Worm (Caenorhabditis elegans) whole organism, young adult: ENCODE data around the gene F58F12.1.
A peak's percentile ranks its signal among the peaks of the same experiment; 100 is the strongest.

Experiments used
- F57A8.1 ChIP-seq: fragments of 200-800 bp; sonication (Bioruptor generic); optimal IDR thresholded peaks from 2 replicates; lab custom pipeline; 2018; ENCODE audit warnings: mild to moderate bottlenecking, missing genetic modification characterization, moderate library complexity, missing compliant biosample characterization
- Y56A3A.18 ChIP-seq: fragments of 200-800 bp; sonication (Bioruptor generic); IDR thresholded peaks from 2 replicates; pipeline ENCODE4 v1.3.6; 2022; ENCODE audit warnings: missing genetic modification reagents, missing genetic modification characterization, missing compliant biosample characterization
- Y95B8A.8 ChIP-seq: fragments of 200-800 bp; sonication (Bioruptor generic); IDR thresholded peaks from 2 replicates; pipeline ENCODE4 v1.3.6; 2022; ENCODE audit warnings: missing genetic modification reagents, missing genetic modification characterization, missing compliant biosample characterization
- akir-1 ChIP-seq: fragments of 200-800 bp; sonication (Bioruptor generic); optimal IDR thresholded peaks from 2 replicates; lab custom pipeline; 2018; ENCODE audit warnings: mild to moderate bottlenecking, missing genetic modification characterization, moderate library complexity, missing compliant biosample characterization
- aptf-2 ChIP-seq: fragments of 200-800 bp; sonication (Bioruptor generic); conservative IDR thresholded peaks from 2 replicates; pipeline ENCODE4 v1.3.6; 2022; ENCODE audit warnings: missing genetic modification reagents, missing genetic modification characterization, missing compliant biosample characterization
- athp-1 ChIP-seq: sonication (generic microtip); optimal IDR thresholded peaks from 2 replicates; lab custom pipeline; 2017; ENCODE audit warnings: mild to moderate bottlenecking, missing genetic modification characterization, missing compliant biosample characterization
- attf-5 ChIP-seq: fragments of 200-800 bp; sonication (Bioruptor generic); optimal IDR thresholded peaks from 2 replicates; lab custom pipeline; 2018; ENCODE audit warnings: mild to moderate bottlenecking, missing genetic modification characterization, missing compliant biosample characterization
- attf-6 ChIP-seq: fragments of 200-800 bp; sonication (Bioruptor generic); IDR thresholded peaks from 2 replicates; pipeline ENCODE4 v1.3.6; 2022; ENCODE audit warnings: missing genetic modification reagents, missing genetic modification characterization, missing compliant biosample characterization
- bed-1 ChIP-seq: fragments of 200-800 bp; sonication (Bioruptor generic); IDR thresholded peaks from 2 replicates; pipeline ENCODE4 v1.3.6; 2022; ENCODE audit warnings: missing genetic modification reagents, missing genetic modification characterization, missing compliant biosample characterization
- bed-2 ChIP-seq: fragments of 200-800 bp; sonication (Bioruptor generic); IDR thresholded peaks from 2 replicates; pipeline ENCODE4 v1.3.6; 2022; ENCODE audit warnings: missing genetic modification reagents, missing genetic modification characterization, missing compliant biosample characterization
- ceh-58 ChIP-seq: fragments of 200-800 bp; sonication (Bioruptor generic); IDR thresholded peaks from 2 replicates; pipeline ENCODE4 v1.3.6; 2022; ENCODE audit warnings: missing genetic modification characterization, missing compliant biosample characterization
- die-1 ChIP-seq: sonication (generic microtip); optimal IDR thresholded peaks from 2 replicates; lab custom pipeline; 2016; ENCODE audit warnings: missing genotype, mild to moderate bottlenecking, missing genetic modification characterization, missing compliant biosample characterization
- efl-1 ChIP-seq: fragments of 150-350 bp; optimal IDR thresholded peaks from 2 replicates; lab custom pipeline; 2014; ENCODE audit warnings: missing biosample characterization, missing genetic modification reagents, missing genetic modification characterization
- egl-18 ChIP-seq: fragments of 200-800 bp; sonication (Bioruptor generic); IDR thresholded peaks from 2 replicates; pipeline ENCODE4 v1.3.6; 2022; ENCODE audit warnings: missing genetic modification reagents, missing genetic modification characterization, missing compliant biosample characterization
- ekl-4 ChIP-seq: fragments of 200-800 bp; sonication (Bioruptor generic); IDR thresholded peaks from 2 replicates; pipeline ENCODE4 v1.3.6; 2022; ENCODE audit warnings: missing genetic modification reagents, missing genetic modification characterization, missing compliant biosample characterization
- fkh-3 ChIP-seq: sonication (generic microtip); optimal IDR thresholded peaks from 2 replicates; lab custom pipeline; 2016; ENCODE audit warnings: mild to moderate bottlenecking, missing genetic modification characterization, missing compliant biosample characterization
- him-1 ChIP-seq: sonication (generic microtip); optimal IDR thresholded peaks from 2 replicates; lab custom pipeline; 2016; ENCODE audit warnings: missing genotype, missing genetic modification reagents, missing genetic modification characterization, missing compliant biosample characterization
- hmg-1.2 ChIP-seq: fragments of 200-800 bp; sonication (Bioruptor generic); IDR thresholded peaks from 2 replicates; pipeline ENCODE4 v1.3.6; 2022; ENCODE audit warnings: missing genetic modification reagents, missing genetic modification characterization, missing compliant biosample characterization
- lag-1 ChIP-seq: fragments of 200-800 bp; sonication (Bioruptor generic); IDR thresholded peaks from 2 replicates; pipeline ENCODE4 v1.3.6; 2022; ENCODE audit warnings: missing genetic modification reagents, missing genetic modification characterization, missing compliant biosample characterization
- let-526 ChIP-seq: fragments of 200-800 bp; sonication (Bioruptor generic); IDR thresholded peaks from 2 replicates; pipeline ENCODE4 v1.3.6; 2022; ENCODE audit warnings: missing genetic modification reagents, missing genetic modification characterization, missing compliant biosample characterization
- lin-35 ChIP-seq, 3 experiments: fragments of 150-350 bp in 2 of 3; sonication (generic microtip) in 1 of 3; optimal IDR thresholded peaks; 2 replicates each; lab custom pipeline; 2014 to 2018; ENCODE audit warnings: missing biosample characterization in 3 of 3, missing genetic modification characterization in 3 of 3, missing genetic modification reagents in 3 of 3
- lsy-27 ChIP-seq: sonication (generic microtip); optimal IDR thresholded peaks from 2 replicates; lab custom pipeline; 2017; ENCODE audit warnings: missing genetic modification characterization, mild to moderate bottlenecking, missing compliant biosample characterization, antibody characterized with exemption, missing genotype, borderline replicate concordance; ENCODE audit not compliant: insufficient read depth
- madf-10 ChIP-seq: sonication (generic microtip); optimal IDR thresholded peaks from 2 replicates; lab custom pipeline; 2016; ENCODE audit warnings: mild to moderate bottlenecking, missing genetic modification characterization, missing compliant biosample characterization
- mcd-1 ChIP-seq: fragments of 200-800 bp; sonication (Bioruptor generic); IDR thresholded peaks from 2 replicates; pipeline ENCODE4 v1.3.6; 2022; ENCODE audit warnings: missing genetic modification reagents, missing genetic modification characterization, missing compliant biosample characterization
- mel-28 ChIP-seq: sonication (generic microtip); optimal IDR thresholded peaks from 2 replicates; lab custom pipeline; 2016; ENCODE audit warnings: borderline replicate concordance, mild to moderate bottlenecking, missing genetic modification characterization, missing compliant biosample characterization
- mes-4 ChIP-seq: sonication (generic microtip); optimal IDR thresholded peaks from 2 replicates; lab custom pipeline; 2016; ENCODE audit warnings: missing genotype, missing genetic modification characterization, missing compliant biosample characterization
- mxl-1 ChIP-seq: sonication (generic microtip); optimal IDR thresholded peaks from 2 replicates; lab custom pipeline; 2016; ENCODE audit warnings: missing genetic modification characterization, missing compliant biosample characterization
- nfya-1 ChIP-seq: sonication (generic microtip); optimal IDR thresholded peaks from 2 replicates; lab custom pipeline; 2017; ENCODE audit warnings: antibody characterized with exemption, missing compliant biosample characterization, missing genetic modification characterization, borderline replicate concordance; ENCODE audit not compliant: insufficient read depth
- nfya-2 ChIP-seq: fragments of 200-800 bp; sonication (Bioruptor generic); IDR thresholded peaks from 2 replicates; pipeline ENCODE4 v1.3.6; 2022; ENCODE audit warnings: missing genetic modification reagents, missing genetic modification characterization, missing compliant biosample characterization
- nhr-179 ChIP-seq: sonication (generic microtip); optimal IDR thresholded peaks from 2 replicates; lab custom pipeline; 2016; ENCODE audit warnings: mild to moderate bottlenecking, missing genetic modification characterization, missing compliant biosample characterization
- nhr-90 ChIP-seq: sonication (generic microtip); optimal IDR thresholded peaks from 2 replicates; lab custom pipeline; 2016; ENCODE audit warnings: missing genotype, mild to moderate bottlenecking, missing genetic modification characterization, missing compliant biosample characterization
- rcor-1 ChIP-seq: fragments of 200-800 bp; sonication (Bioruptor generic); IDR thresholded peaks from 2 replicates; pipeline ENCODE4 v1.3.6; 2022; ENCODE audit warnings: missing genetic modification reagents, missing genetic modification characterization, missing compliant biosample characterization
- repo-1 ChIP-seq: sonication (generic microtip); optimal IDR thresholded peaks from 2 replicates; lab custom pipeline; 2017; ENCODE audit warnings: mild to moderate bottlenecking, missing genetic modification characterization, missing compliant biosample characterization
- rpc-1 ChIP-seq, 2 experiments: fragments of 150-350 bp in 1 of 2; sonication (generic microtip) in 1 of 2; optimal IDR thresholded peaks; 2 replicates each; lab custom pipeline; 2014 to 2018; ENCODE audit warnings: missing biosample characterization in 1 of 2, missing genetic modification characterization in 1 of 2, missing genetic modification reagents in 1 of 2, missing genotype in 1 of 2
- sdz-38 ChIP-seq: sonication (generic microtip); optimal IDR thresholded peaks from 2 replicates; lab custom pipeline; 2016; ENCODE audit warnings: missing genotype, missing genetic modification characterization, missing compliant biosample characterization
- sea-2 ChIP-seq: fragments of 200-800 bp; sonication (Bioruptor generic); IDR thresholded peaks from 2 replicates; pipeline ENCODE4 v1.3.6; 2022; ENCODE audit warnings: missing genetic modification characterization, missing compliant biosample characterization
- sptf-2 ChIP-seq: fragments of 200-800 bp; sonication (Bioruptor generic); optimal IDR thresholded peaks from 2 replicates; lab custom pipeline; 2018; ENCODE audit warnings: mild to moderate bottlenecking, missing genetic modification characterization, missing compliant biosample characterization
- tbp1 ChIP-seq: fragments of 200-800 bp; sonication (Bioruptor generic); optimal IDR thresholded peaks from 2 replicates; lab custom pipeline; 2018; ENCODE audit warnings: mild to moderate bottlenecking, missing genetic modification characterization, missing compliant biosample characterization
- tbx-9 ChIP-seq: sonication (generic microtip); optimal IDR thresholded peaks from 2 replicates; lab custom pipeline; 2016; ENCODE audit warnings: borderline replicate concordance, missing genetic modification characterization, inconsistent platforms, missing compliant biosample characterization
- tlf-1 ChIP-seq: fragments of 200-800 bp; sonication (Bioruptor generic); optimal IDR thresholded peaks from 2 replicates; lab custom pipeline; 2018; ENCODE audit warnings: mild to moderate bottlenecking, missing genetic modification characterization, missing compliant biosample characterization
- unc-130 ChIP-seq: sonication (generic microtip); optimal IDR thresholded peaks from 2 replicates; lab custom pipeline; 2016; ENCODE audit warnings: missing genetic modification reagents, missing genetic modification characterization, missing compliant biosample characterization
- unc-62 ChIP-seq: fragments of 150-350 bp; optimal IDR thresholded peaks from 2 replicates; lab custom pipeline; 2014; ENCODE audit warnings: missing biosample characterization, missing genetic modification reagents, missing genetic modification characterization
- zim-3 ChIP-seq: sonication (generic microtip); optimal IDR thresholded peaks from 2 replicates; lab custom pipeline; 2017; ENCODE audit warnings: mild to moderate bottlenecking, missing genetic modification characterization, moderate library complexity, missing compliant biosample characterization
- ztf-22 ChIP-seq: fragments of 200-800 bp; sonication (Bioruptor generic); optimal IDR thresholded peaks from 2 replicates; lab custom pipeline; 2018; ENCODE audit warnings: mild to moderate bottlenecking, missing genetic modification characterization, moderate library complexity, missing compliant biosample characterization
- ztf-28 ChIP-seq: fragments of 200-800 bp; sonication (Bioruptor generic); IDR thresholded peaks from 2 replicates; pipeline ENCODE4 v1.3.6; 2022; ENCODE audit warnings: missing genetic modification reagents, missing genetic modification characterization, missing compliant biosample characterization
- ztf-3 ChIP-seq: fragments of 200-800 bp; sonication (Bioruptor generic); optimal IDR thresholded peaks from 2 replicates; lab custom pipeline; 2018; ENCODE audit warnings: mild to moderate bottlenecking, missing genetic modification characterization, missing compliant biosample characterization
- ztf-6 ChIP-seq: fragments of 200-800 bp; sonication (Bioruptor generic); IDR thresholded peaks from 2 replicates; pipeline ENCODE4 v1.3.6; 2022; ENCODE audit warnings: missing genetic modification reagents, missing genetic modification characterization, missing compliant biosample characterization

F58F12.1 gene

ce11 chrII:6355396-6356346 is 27.8 kb upstream of the F58F12.1 start, which contains the start of gene C32D5.11 (continued):
- peak; percentile 66 for TF ChIP-seq mcd-1 (GFP tag; lab: Robert Waterston, UW)
- TF ChIP-seq unc-62 (GFP tag; lab: Kevin White, UChicago) = no peak
- no peak for TF ChIP-seq rcor-1 (GFP tag; lab: Robert Waterston, UW)
- TF ChIP-seq Y95B8A.8 (GFP tag; lab: Robert Waterston, UW) = no peak
- no peak for TF ChIP-seq athp-1
- TF ChIP-seq efl-1 (GFP tag; lab: Kevin White, UChicago) = peak; percentile 22
- TF ChIP-seq tlf-1 (GFP tag; lab: Kevin White, UChicago) = peak; percentile 7
- TF ChIP-seq him-1 = no peak
- no peak for TF ChIP-seq rpc-1 (optimal IDR thresholded peaks at IDR 0.05; lab: Kevin White, UChicago)
- no peak for TF ChIP-seq rpc-1 (tag; optimal IDR thresholded peaks at IDR 0.05; lab: Kevin White, UChicago)
- TF ChIP-seq akir-1 (GFP tag; lab: Kevin White, UChicago) = no peak
- no peak for TF ChIP-seq zim-3
- no peak for TF ChIP-seq bed-1 (GFP tag; lab: Robert Waterston, UW)
- TF ChIP-seq fkh-3 (tag; lab: Kevin White, UChicago) = no peak
- no peak for TF ChIP-seq ztf-3
- TF ChIP-seq attf-5 (GFP tag; lab: Kevin White, UChicago) = peak; percentile 83
- no peak for TF ChIP-seq sea-2 (GFP tag; lab: Robert Waterston, UW)
- no peak for TF ChIP-seq ztf-22 (GFP tag; lab: Kevin White, UChicago)
- no peak for TF ChIP-seq egl-18
- no peak for TF ChIP-seq ekl-4
- no peak for TF ChIP-seq ceh-58
- no peak for TF ChIP-seq aptf-2
- TF ChIP-seq nhr-90 (tag; lab: Kevin White, UChicago) = no peak
- TF ChIP-seq unc-130 (GFP tag; lab: Kevin White, UChicago) = no peak
- no peak for TF ChIP-seq lsy-27
- TF ChIP-seq hmg-1.2 (GFP tag; lab: Robert Waterston, UW) = peak; percentile 69
- TF ChIP-seq mxl-1 = no peak
- peak in 1 of 3 experiments; percentile 72 for TF ChIP-seq lin-35 (GFP tag; optimal IDR thresholded peaks at IDR 0.05; lab: Kevin White, UChicago)
- TF ChIP-seq nhr-179 (tag; lab: Kevin White, UChicago) = no peak
- TF ChIP-seq nfya-2 (GFP tag; lab: Robert Waterston, UW) = no peak
- TF ChIP-seq madf-10 (tag; lab: Kevin White, UChicago) = no peak
- no peak for TF ChIP-seq ztf-6 (GFP tag; lab: Robert Waterston, UW)
- no peak for TF ChIP-seq mes-4 (tag; lab: Kevin White, UChicago)
- TF ChIP-seq die-1 (tag; lab: Kevin White, UChicago) = no peak
- no peak for TF ChIP-seq lag-1 (GFP tag; lab: Robert Waterston, UW)
- no peak for TF ChIP-seq sptf-2
- no peak for TF ChIP-seq attf-6 (GFP tag; lab: Robert Waterston, UW)
- TF ChIP-seq mel-28 (tag; lab: Kevin White, UChicago) = no peak
- TF ChIP-seq sdz-38 (tag; lab: Kevin White, UChicago) = no peak
- no peak for TF ChIP-seq tbx-9 (tag; lab: Kevin White, UChicago)
- no peak for TF ChIP-seq let-526 (GFP tag; lab: Robert Waterston, UW)
- TF ChIP-seq nfya-1 (tag; lab: Kevin White, UChicago) = no peak
- no peak for TF ChIP-seq bed-2 (GFP tag; lab: Robert Waterston, UW)
- no peak for TF ChIP-seq repo-1 (tag; lab: Kevin White, UChicago)
- peak; percentile 16 for TF ChIP-seq tbp1 (GFP tag; lab: Kevin White, UChicago)
- TF ChIP-seq ztf-28 = no peak
- TF ChIP-seq F57A8.1 = no peak
- no peak for TF ChIP-seq Y56A3A.18 (GFP tag; lab: Robert Waterston, UW)
